Worm (Caenorhabditis elegans): ENCODE results near the gene eel-1.

DNA sequence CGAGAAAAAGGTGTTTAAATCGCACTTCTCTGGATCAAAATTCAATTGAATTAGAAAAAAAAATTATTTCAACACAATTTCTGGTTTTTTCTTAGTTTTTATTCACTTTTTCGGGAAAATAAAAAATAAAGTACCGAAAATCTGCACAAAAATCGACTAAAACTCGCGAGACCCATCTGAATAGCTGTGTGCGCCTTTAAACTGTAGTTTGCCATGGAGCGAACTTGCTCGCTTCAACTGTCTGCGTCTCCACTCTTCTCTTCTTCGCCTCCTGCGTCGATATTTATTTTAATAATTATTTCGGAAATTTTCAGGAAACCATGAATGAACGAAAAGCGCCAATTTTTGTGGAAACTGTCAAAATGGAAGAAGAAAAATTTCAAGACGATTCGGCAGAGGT is 5.9 kb upstream of the eel-1 start:
- TF ChIP-seq unc-130 (GFP tag; optimal IDR thresholded peaks at IDR 0.05) (peak; percentile 13), ctbp-1 (GFP tag; IDR thresholded peaks at IDR 0.05) (no peak), mdl-1 (tag; optimal IDR thresholded peaks at IDR 0.05) (no peak), F26F4.8 (GFP tag; conservative IDR thresholded peaks at IDR 0.05) (no peak)

Data from whole organism, L4 larva.